Fruit fly (Drosophila melanogaster) whole organism, adult: ENCODE measurements around the gene gcm2.

Experiments used
- CG12768 ChIP-seq: fragments of 200-800 bp; sonication (Bioruptor generic); optimal IDR thresholded peaks from 2 replicates; lab custom pipeline; 2017; ENCODE audit warnings: missing biosample characterization, missing genetic modification characterization, mild to moderate bottlenecking, moderate library complexity, missing genetic modification reagents
- CG1620 ChIP-seq: fragments of 200-800 bp; sonication (Bioruptor generic); optimal IDR thresholded peaks from 2 replicates; lab custom pipeline; 2016; ENCODE audit warnings: missing biosample characterization, missing genetic modification characterization
- CG33017 ChIP-seq: fragments of 200-800 bp; sonication (Bioruptor generic); optimal IDR thresholded peaks from 2 replicates; lab custom pipeline; 2018; ENCODE audit warnings: missing biosample characterization, mild to moderate bottlenecking, missing genetic modification characterization, moderate library complexity
- CG5204 ChIP-seq: fragments of 200-800 bp; sonication (Bioruptor generic); optimal IDR thresholded peaks from 2 replicates; lab custom pipeline; 2016; ENCODE audit warnings: missing biosample characterization, missing genetic modification characterization
- CG7101 ChIP-seq: fragments of 200-800 bp; sonication (Bioruptor generic); optimal IDR thresholded peaks from 2 replicates; lab custom pipeline; 2018; ENCODE audit warnings: missing biosample characterization, mild to moderate bottlenecking, missing genetic modification characterization, moderate library complexity
- Clk ChIP-seq: fragments of 200-800 bp; sonication (Bioruptor generic); optimal IDR thresholded peaks from 2 replicates; lab custom pipeline; 2017; ENCODE audit warnings: missing biosample characterization, missing genetic modification characterization
- cnc ChIP-seq, 2 experiments: fragments of >200 bp; optimal IDR thresholded peaks; 2 replicates each; lab custom pipeline; 2017
- pad ChIP-seq: fragments of 200-800 bp; sonication (Bioruptor generic); optimal IDR thresholded peaks from 3 replicates; lab custom pipeline; 2017; ENCODE audit warnings: missing biosample characterization, missing genetic modification characterization, mild to moderate bottlenecking, moderate library complexity, missing genetic modification reagents
- toe ChIP-seq: fragments of 200-800 bp; sonication (Bioruptor generic); optimal IDR thresholded peaks from 2 replicates; lab custom pipeline; 2016; ENCODE audit warnings: missing biosample characterization, missing genetic modification characterization

- TF ChIP-seq CG12768 (GFP tag; lab: Kevin White, UChicago) (peak; percentile 55), toe (peak; percentile 30), CG33017 (tag; lab: Kevin White, UChicago) (peak; percentile 64), CG7101 (no peak), cnc (optimal IDR thresholded peaks at IDR 0.05; lab: Kevin White, UChicago) (no peak), Clk (GFP tag; lab: Kevin White, UChicago) (no peak), pad (GFP tag; lab: Kevin White, UChicago) (no peak), CG5204 (GFP tag; lab: Kevin White, UChicago) (no peak), CG1620 (GFP tag; lab: Kevin White, UChicago) (peak; percentile 58)
These were observed 4.8 kb downstream of the gcm2 start, which contains the start of gene Trx2 for dm6 chr2L:9613006-9613690.
